Fruit fly (Drosophila melanogaster) whole organism, embryonic: Measurements from ENCODE around the gene Osi10a.

Experiments
- ATbp ChIP-seq: fragments of 200-800 bp; sonication (Bioruptor generic); optimal IDR thresholded peaks from 2 replicates; lab custom pipeline; 2017; ENCODE audit warnings: missing biosample characterization, mild to moderate bottlenecking, missing genetic modification characterization, missing genetic modification reagents
- Aef1 ChIP-seq: fragments of 200-800 bp; sonication (Bioruptor generic); IDR thresholded peaks from 3 replicates; pipeline ENCODE4 v1.3.6; 2022; ENCODE audit warnings: missing biosample characterization, missing genetic modification characterization
- Atf6 ChIP-seq: fragments of 200-800 bp; sonication (Bioruptor generic); IDR thresholded peaks from 2 replicates; pipeline ENCODE4 v1.3.6; 2022; ENCODE audit warnings: missing biosample characterization, missing genetic modification characterization
- C15 ChIP-seq: fragments of 200-800 bp; sonication (Bioruptor generic); IDR thresholded peaks from 3 replicates; pipeline ENCODE4 v1.3.6; 2022; ENCODE audit warnings: missing biosample characterization, missing genetic modification characterization
- CG10431 ChIP-seq: fragments of 200-800 bp; sonication (Bioruptor generic); optimal IDR thresholded peaks from 3 replicates; lab custom pipeline; 2018; ENCODE audit warnings: missing biosample characterization, mild to moderate bottlenecking, missing genetic modification characterization
- CG11247 ChIP-seq: fragments of 200-800 bp; sonication (Bioruptor generic); IDR thresholded peaks from 2 replicates; pipeline ENCODE4 v1.3.6; 2022; ENCODE audit warnings: missing biosample characterization, missing genetic modification characterization
- CG11456 ChIP-seq: fragments of 200-800 bp; sonication (Bioruptor generic); IDR thresholded peaks from 3 replicates; pipeline ENCODE4 v1.3.6; 2022; ENCODE audit warnings: missing biosample characterization, missing genetic modification characterization
- CG12391 ChIP-seq: fragments of 200-800 bp; sonication (Bioruptor generic); optimal IDR thresholded peaks from 3 replicates; lab custom pipeline; 2018; ENCODE audit warnings: missing biosample characterization, mild to moderate bottlenecking, missing genetic modification characterization, moderate library complexity
- CG13894 ChIP-seq: fragments of 200-800 bp; sonication (Bioruptor generic); optimal IDR thresholded peaks from 3 replicates; lab custom pipeline; 2018; ENCODE audit warnings: missing biosample characterization, mild to moderate bottlenecking, missing genetic modification characterization, moderate library complexity
- CG16779 ChIP-seq: fragments of 200-800 bp; sonication (Bioruptor generic); IDR thresholded peaks from 2 replicates; pipeline ENCODE4 v1.3.6; 2022; ENCODE audit warnings: missing biosample characterization, missing genetic modification characterization
- CG17328 ChIP-seq: fragments of 200-800 bp; sonication (Bioruptor generic); IDR thresholded peaks from 2 replicates; pipeline ENCODE4 v1.3.6; 2022; ENCODE audit warnings: missing biosample characterization, missing genetic modification characterization
- CG1832 ChIP-seq: fragments of 200-800 bp; sonication (Bioruptor generic); optimal IDR thresholded peaks from 2 replicates; lab custom pipeline; 2017; ENCODE audit warnings: missing biosample characterization, mild to moderate bottlenecking, missing genetic modification characterization, inconsistent platforms
- CG18599 ChIP-seq: fragments of 200-800 bp; sonication (Bioruptor generic); optimal IDR thresholded peaks from 3 replicates; lab custom pipeline; 2017; ENCODE audit warnings: missing biosample characterization, missing genetic modification characterization, mild to moderate bottlenecking, moderate library complexity, missing genetic modification reagents
- CG30020 ChIP-seq: fragments of 200-800 bp; optimal IDR thresholded peaks from 2 replicates; lab custom pipeline; 2019; ENCODE audit warnings: missing biosample characterization, mild to moderate bottlenecking, missing genetic modification characterization, moderate library complexity
- CG3281 ChIP-seq: fragments of 200-800 bp; sonication (Bioruptor generic); optimal IDR thresholded peaks from 3 replicates; lab custom pipeline; 2017; ENCODE audit warnings: missing biosample characterization, mild to moderate bottlenecking, missing genetic modification characterization
- CG3838 ChIP-seq: fragments of 200-800 bp; sonication (Bioruptor generic); optimal IDR thresholded peaks from 3 replicates; lab custom pipeline; 2016; ENCODE audit warnings: missing biosample characterization, missing genetic modification characterization
- CG4404 ChIP-seq: fragments of 200-800 bp; sonication (Bioruptor generic); IDR thresholded peaks from 2 replicates; pipeline ENCODE4 v1.3.6; 2022; ENCODE audit warnings: missing biosample characterization, missing genetic modification characterization
- CG4707 ChIP-seq: fragments of 200-800 bp; sonication (Bioruptor generic); optimal IDR thresholded peaks from 2 replicates; lab custom pipeline; 2018; ENCODE audit warnings: missing biosample characterization, mild to moderate bottlenecking, missing genetic modification characterization, moderate library complexity
- CG6254 ChIP-seq: fragments of 200-800 bp; sonication (Bioruptor generic); optimal IDR thresholded peaks from 3 replicates; lab custom pipeline; 2017; ENCODE audit warnings: mild to moderate bottlenecking, missing biosample characterization, missing genetic modification reagents, missing genetic modification characterization
- CG6272 ChIP-seq: fragments of 200-800 bp; sonication (Bioruptor generic); IDR thresholded peaks from 2 replicates; pipeline ENCODE4 v1.3.6; 2022; ENCODE audit warnings: missing biosample characterization, missing genetic modification characterization
- CG6765 ChIP-seq: fragments of 200-800 bp; sonication (Bioruptor generic); optimal IDR thresholded peaks from 3 replicates; lab custom pipeline; 2017; ENCODE audit warnings: missing biosample characterization, mild to moderate bottlenecking, missing genetic modification characterization
- CG7786 ChIP-seq: fragments of 200-800 bp; sonication (Bioruptor generic); optimal IDR thresholded peaks from 2 replicates; lab custom pipeline; 2016; ENCODE audit warnings: missing biosample characterization, missing genetic modification characterization
- CG8924 ChIP-seq: fragments of 200-800 bp; optimal IDR thresholded peaks from 3 replicates; lab custom pipeline; 2019; ENCODE audit warnings: missing biosample characterization, mild to moderate bottlenecking, missing genetic modification characterization, moderate library complexity
- CG9817 ChIP-seq: fragments of 200-800 bp; sonication (Bioruptor generic); optimal IDR thresholded peaks from 2 replicates; lab custom pipeline; 2018; ENCODE audit warnings: missing biosample characterization, mild to moderate bottlenecking, missing genetic modification characterization, moderate library complexity
- CG9932 ChIP-seq: fragments of 200-800 bp; sonication (Bioruptor generic); IDR thresholded peaks from 2 replicates; pipeline ENCODE4 v1.3.6; 2022; ENCODE audit warnings: missing biosample characterization, missing genetic modification characterization
- Doc3 ChIP-seq: fragments of 200-800 bp; sonication (Bioruptor generic); IDR thresholded peaks from 3 replicates; pipeline ENCODE4 v1.3.6; 2022; ENCODE audit warnings: missing biosample characterization, missing genetic modification characterization; ENCODE audit not compliant: partially characterized antibody
- GATAe ChIP-seq: fragments of 200-800 bp; sonication (Bioruptor generic); conservative IDR thresholded peaks from 2 replicates; pipeline ENCODE4 v1.3.6; 2022; ENCODE audit warnings: missing biosample characterization, missing genetic modification characterization
- Hr51 ChIP-seq, 2 experiments: fragments of 200-800 bp; sonication (Bioruptor generic); optimal IDR thresholded peaks; 2 replicates in 1 of 2; 3 replicates in 1 of 2; lab custom pipeline; 2016 to 2018; ENCODE audit warnings: missing biosample characterization in 2 of 2, missing genetic modification characterization in 2 of 2, mild to moderate bottlenecking in 1 of 2, moderate library complexity in 1 of 2
- NC2β ChIP-seq: fragments of 200-800 bp; sonication (Bioruptor generic); optimal IDR thresholded peaks from 2 replicates; lab custom pipeline; 2016; ENCODE audit warnings: missing biosample characterization, missing genetic modification characterization
- Opbp ChIP-seq: fragments of 200-800 bp; sonication (Bioruptor generic); IDR thresholded peaks from 3 replicates; pipeline ENCODE4 v1.3.6; 2022; ENCODE audit warnings: missing biosample characterization, missing genetic modification characterization; ENCODE audit not compliant: partially characterized antibody
- Ptx1 ChIP-seq: fragments of 200-800 bp; sonication (Bioruptor generic); IDR thresholded peaks from 2 replicates; pipeline ENCODE4 v1.3.6; 2022; ENCODE audit warnings: missing biosample characterization, missing genetic modification characterization
- Stat92E ChIP-seq, 3 experiments: fragments of >200 bp in 2 of 3; fragments of 200-800 bp in 1 of 3; sonication (Bioruptor generic) in 1 of 3; optimal IDR thresholded peaks; 2 replicates each; lab custom pipeline; 2017 to 2019; ENCODE audit warnings: missing biosample characterization in 3 of 3, missing genetic modification characterization in 3 of 3, mild to moderate bottlenecking in 1 of 3, moderate library complexity in 1 of 3
- Xrp1 ChIP-seq: fragments of 200-800 bp; sonication (Bioruptor generic); IDR thresholded peaks from 2 replicates; pipeline ENCODE4 v1.3.6; 2022; ENCODE audit warnings: missing biosample characterization, missing genetic modification characterization
- ara ChIP-seq: fragments of 200-800 bp; sonication (Bioruptor generic); IDR thresholded peaks from 2 replicates; pipeline ENCODE4 v1.3.6; 2022; ENCODE audit warnings: missing biosample characterization, missing genetic modification characterization
- crc ChIP-seq: fragments of 200-800 bp; sonication (Bioruptor generic); optimal IDR thresholded peaks from 2 replicates; lab custom pipeline; 2016; ENCODE audit warnings: missing biosample characterization, missing genetic modification characterization
- hb ChIP-seq: fragments of 200-800 bp; sonication (Bioruptor generic); IDR thresholded peaks from 3 replicates; pipeline ENCODE4 v1.3.6; 2022; ENCODE audit warnings: missing biosample characterization, missing genetic modification characterization; ENCODE audit not compliant: partially characterized antibody
- hkb ChIP-seq, 2 experiments: fragments of 200-800 bp in 1 of 2; fragments of >200 bp in 1 of 2; sonication (Bioruptor generic) in 1 of 2; IDR thresholded peaks in 1 of 2; optimal IDR thresholded peaks in 1 of 2; 2 replicates each; pipeline versions ENCODE4 v1.3.6 to Lab custom; 2017 to 2022; ENCODE audit warnings: missing biosample characterization in 1 of 2, missing genetic modification characterization in 1 of 2
- lov ChIP-seq, 2 experiments: fragments of 200-800 bp in 1 of 2; fragments of >200 bp in 1 of 2; sonication (Bioruptor generic) in 1 of 2; IDR thresholded peaks in 1 of 2; optimal IDR thresholded peaks in 1 of 2; 2 replicates in 1 of 2; 3 replicates in 1 of 2; pipeline versions ENCODE4 v1.3.6 to Lab custom; 2017 to 2022; ENCODE audit warnings: missing biosample characterization in 1 of 2, missing genetic modification characterization in 1 of 2
- org-1 ChIP-seq: fragments of 200-800 bp; sonication (Bioruptor generic); optimal IDR thresholded peaks from 2 replicates; lab custom pipeline; 2017; ENCODE audit warnings: missing biosample characterization, missing genetic modification characterization
- pan ChIP-seq, 4 experiments: fragments of >200 bp in 3 of 4; fragments of 200-800 bp in 1 of 4; sonication (Bioruptor generic) in 1 of 4; optimal IDR thresholded peaks in 3 of 4; IDR thresholded peaks in 1 of 4; 2 replicates each; pipeline versions ENCODE4 v1.3.6 to Lab custom; 2017 to 2022; ENCODE audit warnings: missing biosample characterization in 2 of 4, missing genetic modification characterization in 2 of 4, mixed read lengths in 1 of 4
- sima ChIP-seq: fragments of 200-800 bp; sonication (Bioruptor generic); optimal IDR thresholded peaks from 2 replicates; lab custom pipeline; 2016; ENCODE audit warnings: missing biosample characterization, missing genetic modification characterization
- sna ChIP-seq: fragments of 200-800 bp; sonication (Bioruptor generic); IDR thresholded peaks from 2 replicates; pipeline ENCODE4 v1.3.6; 2022; ENCODE audit warnings: missing biosample characterization, missing genetic modification characterization; ENCODE audit not compliant: partially characterized antibody
- sqz ChIP-seq: fragments of 200-800 bp; sonication (Bioruptor generic); optimal IDR thresholded peaks from 3 replicates; lab custom pipeline; 2018; ENCODE audit warnings: missing biosample characterization, mild to moderate bottlenecking, missing genetic modification characterization
- sug ChIP-seq: fragments of 200-800 bp; optimal IDR thresholded peaks from 2 replicates; lab custom pipeline; 2019; ENCODE audit warnings: missing biosample characterization, mild to moderate bottlenecking, missing genetic modification characterization, moderate library complexity
- tll ChIP-seq, 2 experiments: fragments of 200-800 bp in 1 of 2; fragments of >200 bp in 1 of 2; sonication (Bioruptor generic) in 1 of 2; optimal IDR thresholded peaks; 2 replicates each; lab custom pipeline; 2017 to 2019; ENCODE audit warnings: missing biosample characterization in 2 of 2, missing genetic modification characterization in 2 of 2, mild to moderate bottlenecking in 1 of 2, moderate library complexity in 1 of 2
- trh ChIP-seq: fragments of 200-800 bp; sonication (Bioruptor generic); optimal IDR thresholded peaks from 2 replicates; lab custom pipeline; 2016; ENCODE audit warnings: missing biosample characterization, missing genetic modification characterization
- vvl ChIP-seq: fragments of 200-800 bp; sonication (Bioruptor generic); IDR thresholded peaks from 2 replicates; pipeline ENCODE4 v1.3.6; 2022; ENCODE audit warnings: missing biosample characterization, missing genetic modification characterization
- wek ChIP-seq: fragments of 200-800 bp; sonication (Bioruptor generic); optimal IDR thresholded peaks from 3 replicates; lab custom pipeline; 2018; ENCODE audit warnings: missing biosample characterization, mild to moderate bottlenecking, missing genetic modification characterization, moderate library complexity
- z ChIP-seq: fragments of 200-800 bp; sonication (Bioruptor generic); IDR thresholded peaks from 3 replicates; pipeline ENCODE4 v1.3.6; 2022; ENCODE audit warnings: missing biosample characterization, missing genetic modification characterization

The Osi10a gene

DNA sequence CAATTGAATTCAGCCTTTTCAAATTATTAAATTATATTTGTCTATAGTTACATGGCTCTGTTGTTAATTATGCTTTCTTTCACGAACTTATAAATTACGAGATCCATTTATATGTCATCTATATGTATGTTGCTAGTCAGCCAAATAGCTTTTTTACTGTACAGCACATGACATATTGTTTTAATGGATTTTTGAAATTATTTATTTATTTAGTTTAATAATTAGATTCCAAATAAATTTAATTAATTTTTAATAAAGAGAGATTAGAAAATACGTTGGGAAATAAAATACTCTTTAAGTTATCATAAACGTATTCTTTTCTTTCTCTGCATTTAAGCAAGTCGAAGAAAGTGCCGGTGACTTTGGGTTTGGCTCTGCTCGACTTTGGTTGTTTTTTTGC lies 22.5 kb upstream of the Osi10a start (continued):
- no peak for TF ChIP-seq CG13894 (tag; lab: Kevin White, UChicago)
- TF ChIP-seq tll (GFP tag; optimal IDR thresholded peaks at IDR 0.05; lab: Kevin White, UChicago) = no peak
- no peak for TF ChIP-seq Opbp (GFP tag; lab: Robert Waterston, UW)
- no peak for TF ChIP-seq CG7786
- TF ChIP-seq CG3838 (GFP tag; lab: Kevin White, UChicago) = no peak
- TF ChIP-seq z (GFP tag; lab: Robert Waterston, UW) = no peak
- TF ChIP-seq CG8924 (tag; lab: Kevin White, UChicago) = peak; percentile 56
- no peak for TF ChIP-seq CG1832
- peak; percentile 6 for TF ChIP-seq CG30020
- TF ChIP-seq CG6272 (GFP tag; lab: Robert Waterston, UW) = no peak
- TF ChIP-seq pan (optimal IDR thresholded peaks at IDR 0.05; lab: Kevin White, UChicago) = no peak
- TF ChIP-seq pan (GFP tag; optimal IDR thresholded peaks at IDR 0.05 in 1 of 2, IDR thresholded peaks at IDR 0.05 in 1 of 2) = no peak
- TF ChIP-seq hkb (optimal IDR thresholded peaks at IDR 0.05; lab: Kevin White, UChicago) = no peak
- TF ChIP-seq hkb (GFP tag; IDR thresholded peaks at IDR 0.05; lab: Robert Waterston, UW) = no peak
- TF ChIP-seq GATAe (GFP tag; lab: Robert Waterston, UW) = no peak
- no peak for TF ChIP-seq sna (GFP tag; lab: Robert Waterston, UW)
- TF ChIP-seq Aef1 (GFP tag; lab: Robert Waterston, UW) = no peak
- TF ChIP-seq Ptx1 = no peak
- no peak for TF ChIP-seq org-1 (GFP tag; lab: Kevin White, UChicago)
- no peak for TF ChIP-seq vvl (GFP tag; lab: Robert Waterston, UW)
- no peak for TF ChIP-seq CG18599 (GFP tag; lab: Kevin White, UChicago)
- TF ChIP-seq CG3281 (GFP tag; lab: Kevin White, UChicago) = no peak
- TF ChIP-seq CG12391 (tag; lab: Kevin White, UChicago) = peak; percentile 45
- no peak for TF ChIP-seq lov (optimal IDR thresholded peaks at IDR 0.05; lab: Kevin White, UChicago)
- no peak for TF ChIP-seq lov (GFP tag; IDR thresholded peaks at IDR 0.05; lab: Robert Waterston, UW)
- no peak for TF ChIP-seq CG11456 (GFP tag; lab: Robert Waterston, UW)
- TF ChIP-seq CG6254 (GFP tag; lab: Kevin White, UChicago) = peak; percentile 32
- no peak for TF ChIP-seq Atf6 (GFP tag; lab: Robert Waterston, UW)
- no peak for TF ChIP-seq sug (tag; lab: Kevin White, UChicago)
- TF ChIP-seq NC2β (GFP tag; lab: Kevin White, UChicago) = no peak
- TF ChIP-seq Xrp1 (GFP tag; lab: Robert Waterston, UW) = 0 out of 2 replicates have a peak, but pooled peaks have one; percentile 7
- no peak for TF ChIP-seq CG9932 (GFP tag; lab: Robert Waterston, UW)
- no peak for TF ChIP-seq CG9817 (tag; lab: Kevin White, UChicago)
- peak; percentile 69 for TF ChIP-seq ATbp (GFP tag; lab: Kevin White, UChicago)
- no peak for TF ChIP-seq CG11247 (GFP tag; lab: Robert Waterston, UW)
- no peak for TF ChIP-seq C15 (GFP tag; lab: Robert Waterston, UW)
- no peak for TF ChIP-seq hb
- TF ChIP-seq crc (GFP tag; lab: Kevin White, UChicago) = no peak
- no peak for TF ChIP-seq CG4404 (GFP tag; lab: Robert Waterston, UW)
- TF ChIP-seq trh (GFP tag; lab: Kevin White, UChicago) = no peak
- no peak for TF ChIP-seq ara
- no peak for TF ChIP-seq CG4707 (GFP tag; lab: Kevin White, UChicago)
- no peak for TF ChIP-seq sqz (GFP tag; lab: Kevin White, UChicago)
- TF ChIP-seq wek (GFP tag; lab: Kevin White, UChicago) = no peak
- no peak for TF ChIP-seq sima
- no peak for TF ChIP-seq Doc3 (GFP tag; lab: Robert Waterston, UW)
- no peak for TF ChIP-seq Stat92E (GFP tag; optimal IDR thresholded peaks at IDR 0.05; lab: Kevin White, UChicago)
- TF ChIP-seq CG10431 (GFP tag; lab: Kevin White, UChicago) = no peak
- no peak for TF ChIP-seq CG6765 (GFP tag; lab: Kevin White, UChicago)
- peak in 1 of 2 experiments; percentile 48 for TF ChIP-seq Hr51 (GFP tag; optimal IDR thresholded peaks at IDR 0.05; lab: Kevin White, UChicago)
- no peak for TF ChIP-seq CG17328
- TF ChIP-seq CG16779 (GFP tag; lab: Robert Waterston, UW) = no peak
